Fruit fly (Drosophila melanogaster) whole organism, embryonic: ENCODE data around the gene CG16710.

Source experiments
- Antp ChIP-seq: fragments of 200-800 bp; sonication (Bioruptor generic); optimal IDR thresholded peaks from 3 replicates; lab custom pipeline; 2016; ENCODE audit warnings: missing biosample characterization, missing genetic modification characterization
- Bdp1 ChIP-seq: fragments of 200-800 bp; sonication (Bioruptor generic); optimal IDR thresholded peaks from 3 replicates; lab custom pipeline; 2016; ENCODE audit warnings: missing biosample characterization, missing genetic modification characterization
- C15 ChIP-seq: fragments of 200-800 bp; sonication (Bioruptor generic); IDR thresholded peaks from 3 replicates; pipeline ENCODE4 v1.3.6; 2022; ENCODE audit warnings: missing biosample characterization, missing genetic modification characterization
- CG10462 ChIP-seq: fragments of 200-800 bp; sonication (Bioruptor generic); optimal IDR thresholded peaks from 2 replicates; lab custom pipeline; 2016; ENCODE audit warnings: missing biosample characterization, missing genetic modification characterization
- CG10543 ChIP-seq: fragments of 200-800 bp; sonication (Bioruptor generic); optimal IDR thresholded peaks from 3 replicates; lab custom pipeline; 2017; ENCODE audit warnings: missing biosample characterization, mild to moderate bottlenecking, missing genetic modification characterization, moderate library complexity
- CG11247 ChIP-seq: fragments of 200-800 bp; sonication (Bioruptor generic); IDR thresholded peaks from 2 replicates; pipeline ENCODE4 v1.3.6; 2022; ENCODE audit warnings: missing biosample characterization, missing genetic modification characterization
- CG11696 ChIP-seq: fragments of 200-800 bp; sonication (Bioruptor generic); IDR thresholded peaks from 2 replicates; pipeline ENCODE4 v1.3.6; 2022; ENCODE audit warnings: missing biosample characterization, missing genetic modification characterization
- CG12219 ChIP-seq: fragments of 200-800 bp; sonication (Bioruptor generic); optimal IDR thresholded peaks from 3 replicates; lab custom pipeline; 2018; ENCODE audit warnings: missing biosample characterization, mild to moderate bottlenecking, missing genetic modification characterization
- CG12299 ChIP-seq: fragments of 200-800 bp; sonication (Bioruptor generic); optimal IDR thresholded peaks from 2 replicates; lab custom pipeline; 2018; ENCODE audit warnings: missing biosample characterization, mild to moderate bottlenecking, missing genetic modification characterization
- CG14441 ChIP-seq: fragments of 200-800 bp; sonication (Bioruptor generic); IDR thresholded peaks from 2 replicates; pipeline ENCODE4 v1.3.6; 2022; ENCODE audit warnings: missing biosample characterization, missing genetic modification characterization
- CG14667 ChIP-seq: fragments of 200-800 bp; sonication (Bioruptor generic); IDR thresholded peaks from 2 replicates; pipeline ENCODE4 v1.3.6; 2022; ENCODE audit warnings: missing biosample characterization, missing genetic modification characterization
- CG15011 ChIP-seq: fragments of 200-800 bp; sonication (Bioruptor generic); optimal IDR thresholded peaks from 3 replicates; lab custom pipeline; 2018; ENCODE audit warnings: missing biosample characterization, mild to moderate bottlenecking, missing genetic modification characterization
- CG1529 ChIP-seq: fragments of 200-800 bp; sonication (Bioruptor generic); optimal IDR thresholded peaks from 3 replicates; lab custom pipeline; 2018; ENCODE audit warnings: missing biosample characterization, missing genetic modification characterization
- CG16815 ChIP-seq: fragments of 200-800 bp; sonication (Bioruptor generic); optimal IDR thresholded peaks from 3 replicates; lab custom pipeline; 2017; ENCODE audit warnings: missing biosample characterization, mild to moderate bottlenecking, missing genetic modification characterization
- CG1792 ChIP-seq: fragments of 200-800 bp; sonication (Bioruptor generic); optimal IDR thresholded peaks from 2 replicates; lab custom pipeline; 2016; ENCODE audit warnings: missing biosample characterization, missing genetic modification characterization
- CG18011 ChIP-seq: fragments of 200-800 bp; sonication (Bioruptor generic); optimal IDR thresholded peaks from 2 replicates; lab custom pipeline; 2017; ENCODE audit warnings: missing biosample characterization, missing genetic modification characterization, mild to moderate bottlenecking, moderate library complexity, missing genotype
- CG18476 ChIP-seq: fragments of 200-800 bp; sonication (Bioruptor generic); optimal IDR thresholded peaks from 2 replicates; lab custom pipeline; 2016; ENCODE audit warnings: missing biosample characterization, mild to moderate bottlenecking, missing genetic modification characterization
- CG2199 ChIP-seq: fragments of 200-800 bp; sonication (Bioruptor generic); IDR thresholded peaks from 3 replicates; pipeline ENCODE4 v1.3.6; 2022; ENCODE audit warnings: missing biosample characterization, missing genetic modification characterization
- CG30020 ChIP-seq: fragments of 200-800 bp; optimal IDR thresholded peaks from 2 replicates; lab custom pipeline; 2019; ENCODE audit warnings: missing biosample characterization, mild to moderate bottlenecking, missing genetic modification characterization, moderate library complexity
- CG3726 ChIP-seq: fragments of 200-800 bp; sonication (Bioruptor generic); IDR thresholded peaks from 3 replicates; pipeline ENCODE4, ENCODE4 v1.3.6; 2022; ENCODE audit warnings: missing biosample characterization, missing genetic modification characterization
- CG42726 ChIP-seq: fragments of 200-800 bp; sonication (Bioruptor generic); IDR thresholded peaks from 2 replicates; pipeline ENCODE4 v1.3.6; 2022; ENCODE audit warnings: missing biosample characterization, missing genetic modification characterization; ENCODE audit not compliant: partially characterized antibody
- CG4854 ChIP-seq: fragments of 200-800 bp; sonication (Bioruptor generic); optimal IDR thresholded peaks from 2 replicates; lab custom pipeline; 2016; ENCODE audit warnings: missing biosample characterization, missing genetic modification characterization, inconsistent platforms
- CG8281 ChIP-seq: fragments of 200-800 bp; sonication (Bioruptor generic); optimal IDR thresholded peaks from 2 replicates; lab custom pipeline; 2018; ENCODE audit warnings: missing biosample characterization, mild to moderate bottlenecking, missing genetic modification characterization, moderate library complexity
- CG8924 ChIP-seq: fragments of 200-800 bp; optimal IDR thresholded peaks from 3 replicates; lab custom pipeline; 2019; ENCODE audit warnings: missing biosample characterization, mild to moderate bottlenecking, missing genetic modification characterization, moderate library complexity
- CG9215 ChIP-seq: fragments of 200-800 bp; sonication (Bioruptor generic); IDR thresholded peaks from 2 replicates; pipeline ENCODE4 v1.3.6; 2022; ENCODE audit warnings: missing biosample characterization, missing genetic modification characterization
- D ChIP-seq, 2 experiments: fragments of 200-800 bp in 1 of 2; fragments of >200 bp in 1 of 2; sonication (Bioruptor generic) in 1 of 2; optimal IDR thresholded peaks; 2 replicates in 1 of 2; 3 replicates in 1 of 2; lab custom pipeline; 2017; ENCODE audit warnings: mild to moderate bottlenecking in 1 of 2, missing biosample characterization in 1 of 2, missing genetic modification characterization in 1 of 2, missing genetic modification reagents in 1 of 2
- Deaf1 ChIP-seq: fragments of 200-800 bp; optimal IDR thresholded peaks from 3 replicates; lab custom pipeline; 2019; ENCODE audit warnings: missing biosample characterization, mild to moderate bottlenecking, missing genetic modification characterization, moderate library complexity
- Doc2 ChIP-seq: fragments of 200-800 bp; sonication (Bioruptor generic); IDR thresholded peaks from 2 replicates; pipeline ENCODE4 v1.3.6; 2022; ENCODE audit warnings: missing biosample characterization, missing genetic modification characterization
- HLH3B ChIP-seq: fragments of 200-800 bp; sonication (Bioruptor generic); IDR thresholded peaks from 2 replicates; pipeline ENCODE4 v1.3.6; 2022; ENCODE audit warnings: missing biosample characterization, missing genetic modification characterization
- Hr78 ChIP-seq, 2 experiments: fragments of 200-800 bp in 1 of 2; fragments of >200 bp in 1 of 2; sonication (Bioruptor generic) in 1 of 2; optimal IDR thresholded peaks; 2 replicates each; lab custom pipeline; 2017 to 2019; ENCODE audit warnings: missing biosample characterization in 2 of 2, missing genetic modification characterization in 2 of 2, mild to moderate bottlenecking in 1 of 2, moderate library complexity in 1 of 2
- Oaz ChIP-seq: fragments of 200-800 bp; sonication (Bioruptor generic); IDR thresholded peaks from 2 replicates; pipeline ENCODE4 v1.3.6; 2022; ENCODE audit warnings: missing biosample characterization, missing genetic modification characterization
- Scr ChIP-seq: fragments of 200-800 bp; sonication (Bioruptor generic); IDR thresholded peaks from 2 replicates; pipeline ENCODE4 v1.3.6; 2022; ENCODE audit warnings: missing biosample characterization, missing genetic modification characterization; ENCODE audit not compliant: partially characterized antibody
- TFAM ChIP-seq: fragments of 200-800 bp; sonication (Bioruptor generic); optimal IDR thresholded peaks from 2 replicates; lab custom pipeline; 2017; ENCODE audit warnings: missing biosample characterization, missing genetic modification characterization, inconsistent platforms
- Trl ChIP-seq, 3 experiments: fragments of >200 bp in 2 of 3; fragments of 200-800 bp in 1 of 3; sonication (Bioruptor generic) in 1 of 3; optimal IDR thresholded peaks; 2 replicates in 1 of 3; 3 replicates in 2 of 3; lab custom pipeline; 2016 to 2017; ENCODE audit warnings: missing biosample characterization in 1 of 3, missing genetic modification characterization in 1 of 3
- amos ChIP-seq: fragments of 200-800 bp; sonication (Bioruptor generic); IDR thresholded peaks from 2 replicates; pipeline ENCODE4 v1.3.6; 2022; ENCODE audit warnings: missing biosample characterization, missing genetic modification characterization; ENCODE audit not compliant: partially characterized antibody
- ash1 ChIP-seq: fragments of 200-800 bp; sonication (Bioruptor generic); optimal IDR thresholded peaks from 2 replicates; lab custom pipeline; 2018; ENCODE audit warnings: missing biosample characterization, mild to moderate bottlenecking, missing genetic modification characterization
- br ChIP-seq: fragments of >200 bp; optimal IDR thresholded peaks from 2 replicates; lab custom pipeline; 2017
- dysf ChIP-seq: fragments of 200-800 bp; sonication (Bioruptor generic); IDR thresholded peaks from 3 replicates; pipeline ENCODE4 v1.3.6; 2022; ENCODE audit warnings: missing biosample characterization, missing genetic modification characterization
- en ChIP-seq: fragments of 200-800 bp; sonication (Bioruptor generic); optimal IDR thresholded peaks from 2 replicates; lab custom pipeline; 2016; ENCODE audit warnings: missing biosample characterization, missing genetic modification characterization
- fru ChIP-seq: fragments of >200 bp; optimal IDR thresholded peaks from 2 replicates; lab custom pipeline; 2017
- gro ChIP-seq: fragments of 200-800 bp; sonication (Bioruptor generic); optimal IDR thresholded peaks from 2 replicates; lab custom pipeline; 2016; ENCODE audit warnings: missing biosample characterization, missing genetic modification characterization
- h ChIP-seq: fragments of >200 bp; optimal IDR thresholded peaks from 2 replicates; lab custom pipeline; 2017
- hb ChIP-seq: fragments of 200-800 bp; sonication (Bioruptor generic); IDR thresholded peaks from 3 replicates; pipeline ENCODE4 v1.3.6; 2022; ENCODE audit warnings: missing biosample characterization, missing genetic modification characterization; ENCODE audit not compliant: partially characterized antibody
- hth ChIP-seq: fragments of >200 bp; optimal IDR thresholded peaks from 2 replicates; lab custom pipeline; 2017; ENCODE audit warnings: inconsistent platforms
- ken ChIP-seq: fragments of 200-800 bp; sonication (Bioruptor generic); IDR thresholded peaks from 3 replicates; pipeline ENCODE4 v1.3.6; 2022; ENCODE audit warnings: missing biosample characterization, missing genetic modification characterization
- pan ChIP-seq, 4 experiments: fragments of >200 bp in 3 of 4; fragments of 200-800 bp in 1 of 4; sonication (Bioruptor generic) in 1 of 4; optimal IDR thresholded peaks in 3 of 4; IDR thresholded peaks in 1 of 4; 2 replicates each; pipeline versions ENCODE4 v1.3.6 to Lab custom; 2017 to 2022; ENCODE audit warnings: missing biosample characterization in 2 of 4, missing genetic modification characterization in 2 of 4, mixed read lengths in 1 of 4
- pnt ChIP-seq: fragments of 200-800 bp; sonication (Bioruptor generic); optimal IDR thresholded peaks from 3 replicates; lab custom pipeline; 2016; ENCODE audit warnings: missing biosample characterization, missing genetic modification characterization
- sna ChIP-seq: fragments of 200-800 bp; sonication (Bioruptor generic); IDR thresholded peaks from 2 replicates; pipeline ENCODE4 v1.3.6; 2022; ENCODE audit warnings: missing biosample characterization, missing genetic modification characterization; ENCODE audit not compliant: partially characterized antibody
- sqz ChIP-seq: fragments of 200-800 bp; sonication (Bioruptor generic); optimal IDR thresholded peaks from 3 replicates; lab custom pipeline; 2018; ENCODE audit warnings: missing biosample characterization, mild to moderate bottlenecking, missing genetic modification characterization
- trem ChIP-seq: fragments of 200-800 bp; optimal IDR thresholded peaks from 3 replicates; lab custom pipeline; 2019; ENCODE audit warnings: missing biosample characterization, mild to moderate bottlenecking, missing genetic modification characterization, moderate library complexity
- zfh1 ChIP-seq: fragments of 200-800 bp; sonication (Bioruptor generic); IDR thresholded peaks from 3 replicates; pipeline ENCODE4 v1.3.6; 2022; ENCODE audit warnings: missing biosample characterization, missing genetic modification characterization

The CG16710 gene

dm6 chr3R:23732990-23733512 lies 50.7 kb downstream of the CG16710 start, which contains the start of the genes Hmgcr and Rpn9 (continued):
- TF ChIP-seq Scr (GFP tag; lab: Robert Waterston, UW) (0 out of 2 replicates have a peak, but pooled peaks have one; percentile 24), CG8924 (tag; lab: Kevin White, UChicago) (peak; percentile 44), Doc2 (no peak), CG2199 (GFP tag; lab: Robert Waterston, UW) (no peak), Oaz (no peak), h (lab: Kevin White, UChicago) (no peak), CG3726 (GFP tag; lab: Robert Waterston, UW) (no peak), hth (no peak), CG42726 (GFP tag; lab: Robert Waterston, UW) (peak; percentile 17; the same call in 1 of the 2 replicates), sna (GFP tag; lab: Robert Waterston, UW) (no peak), CG11247 (GFP tag; lab: Robert Waterston, UW) (no peak), zfh1 (no peak), CG16815 (GFP tag; lab: Kevin White, UChicago) (no peak), CG10543 (GFP tag; lab: Kevin White, UChicago) (no peak), ash1 (GFP tag; lab: Kevin White, UChicago) (no peak), dysf (GFP tag; lab: Robert Waterston, UW) (no peak), Antp (no peak), CG18011 (GFP tag; lab: Kevin White, UChicago) (no peak), D (optimal IDR thresholded peaks at IDR 0.05; lab: Kevin White, UChicago) (no peak), D (GFP tag; optimal IDR thresholded peaks at IDR 0.05; lab: Kevin White, UChicago) (no peak), Deaf1 (no peak), CG8281 (tag; lab: Kevin White, UChicago) (no peak), CG12219 (GFP tag; lab: Kevin White, UChicago) (no peak), en (GFP tag; lab: Kevin White, UChicago) (no peak), CG14441 (GFP tag; lab: Robert Waterston, UW) (no peak), ken (GFP tag; lab: Robert Waterston, UW) (no peak), CG9215 (GFP tag; lab: Robert Waterston, UW) (no peak), br (lab: Kevin White, UChicago) (no peak), C15 (no peak), Hr78 (GFP tag; optimal IDR thresholded peaks at IDR 0.05; lab: Kevin White, UChicago) (no peak), TFAM (GFP tag; lab: Kevin White, UChicago) (no peak), CG1792 (GFP tag; lab: Kevin White, UChicago) (no peak), pnt (GFP tag; lab: Kevin White, UChicago) (no peak), CG14667 (no peak), CG10462 (GFP tag; lab: Kevin White, UChicago) (no peak), Bdp1 (peak; percentile 20), CG11696 (GFP tag; lab: Robert Waterston, UW) (no peak), CG18476 (GFP tag; lab: Kevin White, UChicago) (no peak), Trl (optimal IDR thresholded peaks at IDR 0.05; lab: Kevin White, UChicago) (no peak), Trl (GFP tag; optimal IDR thresholded peaks at IDR 0.05; lab: Kevin White, UChicago) (no peak), fru (lab: Kevin White, UChicago) (no peak), CG15011 (no peak), trem (tag; lab: Kevin White, UChicago) (peak; percentile 73), hb (no peak), pan (optimal IDR thresholded peaks at IDR 0.05; lab: Kevin White, UChicago) (no peak), pan (GFP tag; optimal IDR thresholded peaks at IDR 0.05 in 1 of 2, IDR thresholded peaks at IDR 0.05 in 1 of 2) (no peak), CG1529 (GFP tag; lab: Kevin White, UChicago) (no peak), gro (GFP tag; lab: Kevin White, UChicago) (peak; percentile 27), CG4854 (no peak), CG12299 (tag; lab: Kevin White, UChicago) (peak; percentile 52), HLH3B (no peak), CG30020 (tag; lab: Kevin White, UChicago) (peak; percentile 20), sqz (GFP tag; lab: Kevin White, UChicago) (no peak), amos (GFP tag; lab: Robert Waterston, UW) (0 out of 2 replicates have a peak, but pooled peaks have one; percentile 16)
